Worm (Caenorhabditis elegans) whole organism, midembryonic: Measurements from ENCODE around the gene F40G9.6.

Experiments used
- T22C8.4 ChIP-seq: fragments of 200-800 bp; sonication (Bioruptor generic); IDR thresholded peaks from 2 replicates; pipeline ENCODE4 v1.3.6; 2022; ENCODE audit warnings: missing genetic modification characterization, missing compliant biosample characterization
- cog-1 ChIP-seq: sonication (generic microtip); optimal IDR thresholded peaks from 2 replicates; lab custom pipeline; 2016; ENCODE audit warnings: missing genetic modification characterization, missing compliant biosample characterization
- flt-1 ChIP-seq: fragments of 200-800 bp; sonication (Bioruptor generic); IDR thresholded peaks from 2 replicates; pipeline ENCODE4 v1.3.6; 2022; ENCODE audit warnings: missing genetic modification characterization, missing compliant biosample characterization
- klf-2 ChIP-seq: fragments of 200-800 bp; sonication (Bioruptor generic); conservative IDR thresholded peaks from 2 replicates; pipeline ENCODE4 v1.3.6; 2022; ENCODE audit warnings: missing genetic modification reagents, missing genetic modification characterization, missing compliant biosample characterization
- med-1 ChIP-seq: sonication (generic microtip); optimal IDR thresholded peaks from 2 replicates; lab custom pipeline; 2017; ENCODE audit warnings: missing genetic modification characterization, mild to moderate bottlenecking, missing compliant biosample characterization, antibody characterized with exemption, missing genetic modification reagents; ENCODE audit not compliant: insufficient read depth
- ref-1 ChIP-seq: fragments of 200-800 bp; sonication (Bioruptor generic); conservative IDR thresholded peaks from 2 replicates; pipeline ENCODE4 v1.3.6; 2022; ENCODE audit warnings: missing genetic modification reagents, missing genetic modification characterization, missing compliant biosample characterization
- tab-1 ChIP-seq: fragments of 200-800 bp; sonication (Bioruptor generic); IDR thresholded peaks from 2 replicates; pipeline ENCODE4 v1.3.6; 2022; ENCODE audit warnings: missing genetic modification characterization, missing compliant biosample characterization
- ztf-23 ChIP-seq: fragments of 200-800 bp; sonication (Bioruptor generic); IDR thresholded peaks from 2 replicates; pipeline ENCODE4 v1.3.6; 2022; ENCODE audit warnings: missing genetic modification reagents, missing genetic modification characterization, missing compliant biosample characterization
- ztf-29 ChIP-seq: fragments of 200-800 bp; sonication (Bioruptor generic); IDR thresholded peaks from 2 replicates; pipeline ENCODE4 v1.3.6; 2022; ENCODE audit warnings: missing genetic modification reagents, missing genetic modification characterization, missing compliant biosample characterization

DNA sequence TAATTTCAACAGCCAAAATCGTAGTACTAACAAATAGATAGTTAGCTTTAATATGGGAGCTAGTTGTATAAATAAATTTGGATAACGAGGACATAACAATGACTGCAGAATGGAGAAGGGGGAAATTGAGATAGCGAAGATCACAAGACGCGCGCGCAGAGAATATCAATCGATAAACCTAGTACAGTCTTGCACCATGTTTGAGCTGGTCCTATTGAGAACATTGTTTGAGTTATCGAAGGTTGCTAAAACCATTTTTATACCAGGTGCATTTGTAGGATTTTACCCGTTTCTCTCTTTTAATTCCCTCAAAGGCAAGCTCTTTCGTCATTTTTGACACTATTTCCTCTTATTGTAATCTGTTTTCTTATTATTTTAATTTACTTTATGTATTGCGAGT, 7.7 kb upstream of the F40G9.6 start, which contains the start of the genes F40G9.9 and F40G9.12:
- TF ChIP-seq T22C8.4 (GFP tag; lab: Robert Waterston, UW) (no peak), flt-1 (GFP tag; lab: Robert Waterston, UW) (no peak), ztf-29 (GFP tag; lab: Robert Waterston, UW) (no peak), ref-1 (GFP tag; lab: Robert Waterston, UW) (no peak), ztf-23 (no peak), med-1 (GFP tag; lab: Kevin White, UChicago) (no peak), tab-1 (no peak), cog-1 (tag; lab: Kevin White, UChicago) (no peak), klf-2 (GFP tag; lab: Robert Waterston, UW) (no peak)
